Worm (Caenorhabditis elegans): ENCODE results near the gene exc-9.

The exc-9 gene

ce11 chrIV:7926102-7926840 is 14.5 kb downstream of the exc-9 start, which contains the start of gene rps-2 (continued):
- TF ChIP-seq F49E8.2 (tag; optimal IDR thresholded peaks at IDR 0.05; ENCODE audit: borderline replicate concordance) (no peak), rbr-2 (tag; optimal IDR thresholded peaks at IDR 0.05) (peak; percentile 18), ama-1 (optimal IDR thresholded peaks at IDR 0.05) (no peak), ZK337.2 (GFP tag; IDR thresholded peaks at IDR 0.05) (no peak)

ce11 chrIV:7924975-7925828 is 15.6 kb downstream of the exc-9 start:
- TF ChIP-seq saeg-2 (GFP tag; IDR thresholded peaks at IDR 0.05) (no peak), aha-1 (tag) (peak; percentile 80), snpc-1.2 (GFP tag; IDR thresholded peaks at IDR 0.05) (peak; percentile 55; the same call in 1 of the 2 replicates), dpl-1 (GFP tag; optimal IDR thresholded peaks at IDR 0.05) (no peak), F10B5.3 (tag; optimal IDR thresholded peaks at IDR 0.05) (no peak), dmd-6 (GFP tag; IDR thresholded peaks at IDR 0.05) (no peak), mes-2 (tag; optimal IDR thresholded peaks at IDR 0.05; ENCODE audit: poor library complexity, severe bottlenecking) (peak; percentile 8), arid-1 (GFP tag; conservative IDR thresholded peaks at IDR 0.05) (peak; percentile 32; the same call in 1 of the 2 replicates), zfp-3 (GFP tag; conservative IDR thresholded peaks at IDR 0.05) (peak; percentile 57; the same call in 1 of the 2 replicates), ZK337.2 (GFP tag; IDR thresholded peaks at IDR 0.05) (no peak), lin-15B (tag; optimal IDR thresholded peaks at IDR 0.05) (no peak), unc-39 (tag; optimal IDR thresholded peaks at IDR 0.05) (no peak), lsy-2 (tag; optimal IDR thresholded peaks at IDR 0.05) (peak in 1 of 2 experiments; percentile 20), daf-16 (GFP tag; optimal IDR thresholded peaks at IDR 0.05) (peak in 1 of 2 experiments; percentile 16), daf-16 (tag; optimal IDR thresholded peaks at IDR 0.05) (no peak), cey-2 (tag; optimal IDR thresholded peaks at IDR 0.05; ENCODE audit: borderline replicate concordance, insufficient read depth) (no peak), fos-1 (tag; optimal IDR thresholded peaks at IDR 0.05) (no peak), lin-39 (tag; optimal IDR thresholded peaks at IDR 0.05) (no peak), snpc-4 (tag; optimal IDR thresholded peaks at IDR 0.05) (no peak), nhr-102 (tag; optimal IDR thresholded peaks at IDR 0.05) (no peak), nhr-76 (tag; optimal IDR thresholded peaks at IDR 0.05) (no peak), fkh-10 (GFP tag; optimal IDR thresholded peaks at IDR 0.05) (no peak), ama-1 (optimal IDR thresholded peaks at IDR 0.05) (peak; percentile 75), set-16 (GFP tag; IDR thresholded peaks at IDR 0.05) (peak; percentile 50)

ce11 chrIV:7923982-7924480 is 16.8 kb downstream of the exc-9 start, which contains the start of the genes xpo-3 and C49H3.3:
Gene xpo-3, minus strand, starts transcription at chrIV:7924032.
Gene C49H3.3, plus strand, starts transcription at chrIV:7924350.
- TF ChIP-seq Y5F2A.4 (GFP tag; optimal IDR thresholded peaks at IDR 0.05) (no peak), dmd-9 (GFP tag; IDR thresholded peaks at IDR 0.05) (no peak), nhr-42 (GFP tag; IDR thresholded peaks at IDR 0.05) (no peak), zip-2 (tag; optimal IDR thresholded peaks at IDR 0.05) (no peak), hmg-1.1 (GFP tag; IDR thresholded peaks at IDR 0.05) (no peak), ceh-62 (tag; optimal IDR thresholded peaks at IDR 0.05) (no peak), lir-3 (tag; optimal IDR thresholded peaks at IDR 0.05) (no peak), ces-1 (GFP tag; optimal IDR thresholded peaks at IDR 0.05) (no peak), gei-8 (GFP tag; optimal IDR thresholded peaks at IDR 0.05) (no peak), nhr-48 (tag; optimal IDR thresholded peaks at IDR 0.05) (no peak), T26A8.4 (GFP tag; IDR thresholded peaks at IDR 0.05) (no peak), zag-1 (tag; optimal IDR thresholded peaks at IDR 0.05) (no peak), tag-97 (GFP tag; IDR thresholded peaks at IDR 0.05) (no peak), hlh-11 (tag; optimal IDR thresholded peaks at IDR 0.05) (peak; percentile 27), daf-8 (GFP tag; IDR thresholded peaks at IDR 0.05) (no peak), lim-7 (GFP tag; IDR thresholded peaks at IDR 0.05) (no peak), T20F7.1 (GFP tag; optimal IDR thresholded peaks at IDR 0.05) (no peak), hlh-30 (tag; optimal IDR thresholded peaks at IDR 0.05; ENCODE audit: insufficient read depth) (peak; percentile 80), set-16 (GFP tag; IDR thresholded peaks at IDR 0.05) (no peak), sdz-12 (GFP tag; optimal IDR thresholded peaks at IDR 0.05) (no peak), jun-1 (tag; optimal IDR thresholded peaks at IDR 0.05) (no peak), dpl-1 (GFP tag; optimal IDR thresholded peaks at IDR 0.05) (peak; percentile 51)
